Worm (Caenorhabditis elegans): ENCODE results near the gene R105.1.

ce11 chrIV:4683149-4683548 is 49.7 kb downstream of the R105.1 start:
- TF ChIP-seq dox-1 (GFP tag; IDR thresholded peaks at IDR 0.05) (no peak), pha-4 (tag; optimal IDR thresholded peaks at IDR 0.05) (no peak), ztf-28 (GFP tag; IDR thresholded peaks at IDR 0.05) (no peak), ets-4 (GFP tag; optimal IDR thresholded peaks at IDR 0.05) (no peak), repo-1 (tag; optimal IDR thresholded peaks at IDR 0.05) (no peak), madf-6 (GFP tag; IDR thresholded peaks at IDR 0.05) (no peak), ztf-26 (tag; optimal IDR thresholded peaks at IDR 0.05) (no peak)
